Fruit fly (Drosophila melanogaster) whole organism, wandering third instar larva: Measurements from ENCODE around the gene CG13026.
A peak's percentile ranks its signal among the peaks of the same experiment; 100 is the strongest.

ENCODE experiments used
- Abd-B ChIP-seq: fragments of >200 bp; optimal IDR thresholded peaks from 2 replicates; lab custom pipeline; 2017; ENCODE audit warnings: missing biosample characterization, missing genetic modification characterization
- CrebA ChIP-seq: fragments of 200-800 bp; sonication (Bioruptor generic); optimal IDR thresholded peaks from 2 replicates; lab custom pipeline; 2016; ENCODE audit warnings: missing biosample characterization, mild to moderate bottlenecking, missing genetic modification characterization, borderline replicate concordance
- GATAd ChIP-seq: sonication (Bioruptor generic); optimal IDR thresholded peaks from 2 replicates; lab custom pipeline; 2016; ENCODE audit warnings: missing biosample characterization, missing genetic modification characterization
- Sp1 ChIP-seq: fragments of 200-800 bp; sonication (Bioruptor generic); optimal IDR thresholded peaks from 3 replicates; lab custom pipeline; 2019; ENCODE audit warnings: missing biosample characterization, mild to moderate bottlenecking, missing genetic modification characterization, moderate library complexity
- psq ChIP-seq: fragments of 200-800 bp; sonication (Bioruptor generic); optimal IDR thresholded peaks from 3 replicates; lab custom pipeline; 2017; ENCODE audit warnings: missing biosample characterization, mild to moderate bottlenecking, missing genetic modification characterization, moderate library complexity
- sage ChIP-seq: fragments of 200-800 bp; sonication (Bioruptor generic); optimal IDR thresholded peaks from 2 replicates; lab custom pipeline; 2016; ENCODE audit warnings: missing biosample characterization, mild to moderate bottlenecking, missing genetic modification characterization
- usp ChIP-seq: fragments of >200 bp; optimal IDR thresholded peaks from 2 replicates; lab custom pipeline; 2017; ENCODE audit warnings: missing biosample characterization, missing genetic modification characterization

dm6 chr3L:16697069-16697468 lies 28.9 kb downstream of the CG13026 start:
- no peak for TF ChIP-seq sage (GFP tag; lab: Kevin White, UChicago)
- peak; percentile 37 for TF ChIP-seq Sp1 (GFP tag; lab: Kevin White, UChicago)
- no peak for TF ChIP-seq usp (GFP tag; lab: Kevin White, UChicago)
- TF ChIP-seq psq (GFP tag; lab: Kevin White, UChicago), result peak; percentile 39
- no peak for TF ChIP-seq CrebA
- TF ChIP-seq GATAd (GFP tag; lab: Kevin White, UChicago), result no peak
- no peak for TF ChIP-seq Abd-B (GFP tag; lab: Kevin White, UChicago)
